Worm (Caenorhabditis elegans) whole organism, L4 larva: ENCODE measurements around the gene ZK355.8.

Experiments used
- F37D6.2 ChIP-seq: sonication (generic microtip); optimal IDR thresholded peaks from 2 replicates; lab custom pipeline; 2016; ENCODE audit warnings: mild to moderate bottlenecking, missing genetic modification characterization, missing compliant biosample characterization
- F49E8.2 ChIP-seq: sonication (generic microtip); optimal IDR thresholded peaks from 2 replicates; lab custom pipeline; 2016; ENCODE audit warnings: missing compliant biosample characterization, mild to moderate bottlenecking, missing genetic modification characterization, borderline replicate concordance
- R02D3.7 ChIP-seq: fragments of 150-350 bp; sonication (generic microtip); optimal IDR thresholded peaks from 3 replicates; lab custom pipeline; 2014; ENCODE audit warnings: missing biosample characterization, missing genetic modification characterization
- T26A8.4 ChIP-seq: fragments of 200-800 bp; sonication (Bioruptor generic); IDR thresholded peaks from 2 replicates; pipeline ENCODE4 v1.3.6; 2022; ENCODE audit warnings: missing genetic modification characterization, missing compliant biosample characterization
- Y105C5A.15 ChIP-seq: fragments of 200-800 bp; sonication (Bioruptor generic); IDR thresholded peaks from 2 replicates; pipeline ENCODE4 v1.3.6; 2022; ENCODE audit warnings: missing genetic modification characterization, missing compliant biosample characterization
- Y48G9A.11 ChIP-seq: fragments of 200-800 bp; sonication (Bioruptor generic); IDR thresholded peaks from 2 replicates; pipeline ENCODE4 v1.3.6; 2022; ENCODE audit warnings: missing genetic modification reagents, missing genetic modification characterization, missing compliant biosample characterization
- Y5F2A.4 ChIP-seq: fragments of 200-800 bp; sonication (Bioruptor generic); optimal IDR thresholded peaks from 2 replicates; lab custom pipeline; 2018; ENCODE audit warnings: mild to moderate bottlenecking, missing genetic modification characterization, missing compliant biosample characterization
- Y75B8A.6 ChIP-seq: fragments of 200-800 bp; sonication (Bioruptor generic); IDR thresholded peaks from 2 replicates; pipeline ENCODE4 v1.3.6; 2022; ENCODE audit warnings: missing genetic modification reagents, missing genetic modification characterization, missing compliant biosample characterization
- ZK546.5 ChIP-seq, 2 experiments: sonication (generic microtip); optimal IDR thresholded peaks; 2 replicates each; lab custom pipeline; 2017; ENCODE audit warnings: missing biosample characterization in 2 of 2, missing genetic modification characterization in 2 of 2
- ceh-28 ChIP-seq: fragments of 150-350 bp; optimal IDR thresholded peaks from 2 replicates; lab custom pipeline; 2014; ENCODE audit warnings: missing biosample characterization, missing genetic modification reagents, missing genetic modification characterization
- ceh-32 ChIP-seq: sonication (generic microtip); optimal IDR thresholded peaks from 2 replicates; lab custom pipeline; 2016; ENCODE audit warnings: mild to moderate bottlenecking, missing genetic modification characterization, missing compliant biosample characterization; ENCODE audit not compliant: poor library complexity
- ces-1 ChIP-seq: fragments of 150-350 bp; sonication (generic microtip); optimal IDR thresholded peaks from 4 replicates; lab custom pipeline; 2014; ENCODE audit warnings: missing biosample characterization, missing genetic modification reagents, missing genetic modification characterization
- cey-2 ChIP-seq: sonication (generic microtip); optimal IDR thresholded peaks from 3 replicates; lab custom pipeline; 2017; ENCODE audit warnings: missing genetic modification characterization, mild to moderate bottlenecking, missing compliant biosample characterization, antibody characterized with exemption, borderline replicate concordance; ENCODE audit not compliant: insufficient read depth
- ctbp-1 ChIP-seq: fragments of 200-800 bp; sonication (Bioruptor generic); IDR thresholded peaks from 2 replicates; pipeline ENCODE4 v1.3.6; 2022; ENCODE audit warnings: missing genetic modification reagents, missing genetic modification characterization, missing compliant biosample characterization
- daf-12 ChIP-seq: fragments of 150-350 bp; optimal IDR thresholded peaks from 2 replicates; lab custom pipeline; 2014; ENCODE audit warnings: missing biosample characterization, missing genetic modification reagents, missing genetic modification characterization
- dve-1 ChIP-seq: sonication (generic microtip); optimal IDR thresholded peaks from 2 replicates; lab custom pipeline; 2017; ENCODE audit warnings: antibody characterized with exemption, mild to moderate bottlenecking, missing genetic modification characterization, missing compliant biosample characterization; ENCODE audit not compliant: insufficient read depth
- egl-43 ChIP-seq: fragments of 200-800 bp; sonication (Bioruptor generic); IDR thresholded peaks from 2 replicates; pipeline ENCODE4 v1.3.6; 2022; ENCODE audit warnings: missing genetic modification reagents, missing genetic modification characterization, missing compliant biosample characterization
- fos-1 ChIP-seq: fragments of 150-350 bp; optimal IDR thresholded peaks from 2 replicates; lab custom pipeline; 2014; ENCODE audit warnings: missing biosample characterization, missing genetic modification characterization
- gei-8 ChIP-seq: fragments of 200-800 bp; sonication (Bioruptor generic); optimal IDR thresholded peaks from 2 replicates; lab custom pipeline; 2018; ENCODE audit warnings: mild to moderate bottlenecking, missing genetic modification characterization, missing compliant biosample characterization
- hlh-30 ChIP-seq: sonication (generic microtip); optimal IDR thresholded peaks from 2 replicates; lab custom pipeline; 2017; ENCODE audit warnings: antibody characterized with exemption, mild to moderate bottlenecking, missing genetic modification characterization, missing compliant biosample characterization; ENCODE audit not compliant: insufficient read depth
- lin-1 ChIP-seq: fragments of 200-800 bp; sonication (Bioruptor generic); IDR thresholded peaks from 2 replicates; pipeline ENCODE4 v1.3.6; 2022; ENCODE audit warnings: missing genetic modification reagents, missing genetic modification characterization, missing compliant biosample characterization
- lin-29 ChIP-seq: fragments of 200-800 bp; sonication (Bioruptor generic); IDR thresholded peaks from 2 replicates; pipeline ENCODE4 v1.3.6; 2022; ENCODE audit warnings: missing genetic modification reagents, missing genetic modification characterization, missing compliant biosample characterization
- lin-39 ChIP-seq: fragments of 150-350 bp; optimal IDR thresholded peaks from 2 replicates; lab custom pipeline; 2014; ENCODE audit warnings: missing biosample characterization, missing genetic modification reagents, missing genetic modification characterization
- mdl-1 ChIP-seq, 2 experiments: fragments of 150-350 bp in 1 of 2; sonication (generic microtip) in 1 of 2; optimal IDR thresholded peaks; 2 replicates each; lab custom pipeline; 2014 to 2017; ENCODE audit warnings: missing biosample characterization in 2 of 2, missing genetic modification characterization in 2 of 2
- mdt-29 ChIP-seq: fragments of 200-800 bp; sonication (Bioruptor generic); IDR thresholded peaks from 2 replicates; pipeline ENCODE4 v1.3.6; 2022; ENCODE audit warnings: missing genetic modification reagents, missing genetic modification characterization, missing compliant biosample characterization
- mep-1 ChIP-seq: fragments of 150-350 bp; sonication (generic microtip); optimal IDR thresholded peaks from 3 replicates; lab custom pipeline; 2014; ENCODE audit warnings: missing biosample characterization, missing genetic modification characterization
- mxl-2 ChIP-seq: fragments of 200-800 bp; sonication (Bioruptor generic); conservative IDR thresholded peaks from 2 replicates; pipeline ENCODE4 v1.3.6; 2022; ENCODE audit warnings: missing genetic modification reagents, missing genetic modification characterization, missing compliant biosample characterization
- mxl-3 ChIP-seq: fragments of 200-800 bp; sonication (Bioruptor generic); optimal IDR thresholded peaks from 2 replicates; lab custom pipeline; 2018; ENCODE audit warnings: mild to moderate bottlenecking, missing genetic modification characterization, missing compliant biosample characterization
- nhr-102 ChIP-seq: sonication (generic microtip); optimal IDR thresholded peaks from 2 replicates; lab custom pipeline; 2016; ENCODE audit warnings: mild to moderate bottlenecking, missing genetic modification characterization, moderate library complexity, missing compliant biosample characterization
- nhr-111 ChIP-seq: fragments of 200-800 bp; sonication (Bioruptor generic); optimal IDR thresholded peaks from 2 replicates; lab custom pipeline; 2018; ENCODE audit warnings: mild to moderate bottlenecking, missing genetic modification characterization, missing compliant biosample characterization
- nhr-25 ChIP-seq: sonication (generic microtip); optimal IDR thresholded peaks from 2 replicates; lab custom pipeline; 2017; ENCODE audit warnings: missing genetic modification characterization, mild to moderate bottlenecking, missing compliant biosample characterization, antibody characterized with exemption, moderate library complexity, borderline replicate concordance; ENCODE audit not compliant: insufficient read depth
- nhr-42 ChIP-seq: fragments of 200-800 bp; sonication (Bioruptor generic); IDR thresholded peaks from 2 replicates; pipeline ENCODE4 v1.3.6; 2022; ENCODE audit warnings: missing genetic modification characterization, missing compliant biosample characterization
- nhr-48 ChIP-seq: sonication (generic microtip); optimal IDR thresholded peaks from 2 replicates; lab custom pipeline; 2016; ENCODE audit warnings: mild to moderate bottlenecking, missing genetic modification characterization, missing compliant biosample characterization
- nhr-6 ChIP-seq: fragments of 150-350 bp; optimal IDR thresholded peaks from 2 replicates; lab custom pipeline; 2014; ENCODE audit warnings: missing biosample characterization, missing genetic modification characterization
- nhr-76 ChIP-seq: fragments of 150-350 bp; optimal IDR thresholded peaks from 2 replicates; lab custom pipeline; 2014; ENCODE audit warnings: missing biosample characterization, missing genetic modification characterization
- pqm-1 ChIP-seq: sonication (generic microtip); optimal IDR thresholded peaks from 2 replicates; lab custom pipeline; 2017; ENCODE audit warnings: missing biosample characterization, missing genetic modification characterization
- rbr-2 ChIP-seq: sonication (generic microtip); optimal IDR thresholded peaks from 2 replicates; lab custom pipeline; 2016; ENCODE audit warnings: missing genotype, missing genetic modification characterization, missing compliant biosample characterization
- set-16 ChIP-seq: fragments of 200-800 bp; sonication (Bioruptor generic); IDR thresholded peaks from 2 replicates; pipeline ENCODE4 v1.3.6; 2022; ENCODE audit warnings: missing genetic modification reagents, missing genetic modification characterization, missing compliant biosample characterization
- snpc-4 ChIP-seq: fragments of 150-350 bp; optimal IDR thresholded peaks from 2 replicates; lab custom pipeline; 2014; ENCODE audit warnings: missing biosample characterization, missing genetic modification characterization
- spr-3 ChIP-seq: fragments of 200-800 bp; sonication (Bioruptor generic); optimal IDR thresholded peaks from 2 replicates; lab custom pipeline; 2018; ENCODE audit warnings: mild to moderate bottlenecking, missing genetic modification characterization, missing compliant biosample characterization
- tra-1 ChIP-seq: fragments of 200-800 bp; sonication (Bioruptor generic); IDR thresholded peaks from 2 replicates; pipeline ENCODE4 v1.3.6; 2022; ENCODE audit warnings: missing genetic modification reagents, missing genetic modification characterization, missing compliant biosample characterization
- unc-39 ChIP-seq: sonication (generic microtip); optimal IDR thresholded peaks from 2 replicates; lab custom pipeline; 2017; ENCODE audit warnings: missing biosample characterization, missing genetic modification characterization
- vab-7 ChIP-seq: fragments of 200-800 bp; sonication (Bioruptor generic); IDR thresholded peaks from 2 replicates; pipeline ENCODE4 v1.3.6; 2022; ENCODE audit warnings: missing genetic modification reagents, missing genetic modification characterization, missing compliant biosample characterization
- zip-2 ChIP-seq: fragments of 150-350 bp; optimal IDR thresholded peaks from 2 replicates; lab custom pipeline; 2014; ENCODE audit warnings: missing biosample characterization, missing genetic modification characterization
- ztf-7 ChIP-seq: fragments of 150-350 bp; optimal IDR thresholded peaks from 2 replicates; lab custom pipeline; 2014; ENCODE audit warnings: missing biosample characterization, missing genetic modification characterization

The ZK355.8 gene

DNA sequence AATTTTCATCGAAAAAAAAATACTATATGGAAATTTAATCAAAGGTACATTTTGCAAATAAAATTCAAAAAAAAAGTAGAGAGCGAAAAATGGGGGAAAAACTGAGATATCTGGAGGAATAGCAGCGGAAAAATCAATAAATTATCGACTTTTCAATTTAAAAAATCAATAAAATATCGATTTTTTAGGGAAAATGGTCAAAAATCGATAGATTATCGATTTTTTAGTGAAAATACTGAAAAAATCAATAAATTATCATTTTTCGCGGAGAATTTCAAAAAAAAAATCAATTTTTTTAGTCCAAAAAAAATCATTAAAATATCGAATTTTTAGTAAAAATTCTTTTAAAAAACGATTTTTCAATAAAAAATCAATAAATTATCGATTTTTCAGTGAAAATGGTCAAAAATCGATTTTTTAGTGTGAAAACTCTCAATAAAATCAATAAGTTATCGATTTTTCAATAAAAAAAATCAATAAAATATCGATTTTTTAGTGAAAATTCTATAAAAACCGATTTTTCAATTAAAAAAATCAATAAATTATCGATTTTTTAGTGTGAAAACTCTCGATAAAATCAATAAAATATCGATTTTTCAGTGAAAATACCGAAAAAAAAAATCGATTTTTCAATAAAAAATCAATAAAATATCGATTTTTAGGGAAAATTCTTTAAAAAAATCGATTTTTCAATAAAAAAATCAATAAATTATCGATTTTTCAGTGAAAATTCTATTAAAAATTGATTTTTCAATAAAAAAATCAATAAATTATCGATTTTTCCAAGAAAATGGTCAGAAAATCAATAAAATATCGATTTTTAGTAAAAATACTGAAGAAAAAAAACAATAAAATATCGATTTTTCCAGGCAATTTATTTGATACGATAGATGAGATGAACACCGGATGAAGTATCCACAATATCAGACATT lies 41.8 kb upstream of the ZK355.8 start:
- TF ChIP-seq R02D3.7 (no peak), ceh-28 (tag; lab: Kevin White, UChicago) (peak; percentile 89), mxl-2 (GFP tag; lab: Robert Waterston, UW) (no peak), mdl-1 (tag; optimal IDR thresholded peaks at IDR 0.05; lab: Kevin White, UChicago) (no peak)

DNA sequence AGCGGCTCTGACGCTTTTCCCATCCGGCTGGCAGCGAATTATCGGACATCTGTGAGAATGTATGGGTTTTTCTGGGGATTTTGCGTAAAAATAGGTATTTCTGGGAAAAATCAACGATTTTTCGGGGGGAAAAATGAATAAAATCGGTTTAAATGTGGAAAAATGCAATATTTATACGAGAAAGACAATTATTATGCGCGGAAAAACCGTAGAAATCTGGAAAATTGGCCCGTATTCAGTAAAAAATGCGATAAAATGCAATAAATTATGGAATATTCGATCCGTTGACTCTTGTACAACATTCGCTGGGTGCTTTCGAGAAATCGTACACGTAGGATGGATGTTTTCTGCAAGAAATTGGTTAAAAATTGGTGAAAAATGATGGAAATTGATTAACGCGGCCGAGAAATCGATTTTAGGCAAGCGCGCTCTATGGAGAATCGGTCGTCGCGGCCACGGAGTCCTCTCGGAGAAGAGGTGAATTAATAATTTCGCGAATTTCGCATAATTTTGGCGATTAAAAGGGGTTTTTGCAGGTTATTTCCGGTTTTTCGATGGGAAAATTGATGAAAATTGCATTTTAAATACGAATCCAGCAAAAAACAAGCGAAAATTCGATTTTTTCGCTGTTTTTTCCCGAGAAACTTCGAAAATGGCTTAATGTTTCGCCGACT lies 38.5 kb upstream of the ZK355.8 start, which contains the start of gene pinn-1:
TSS of gene pinn-1 (minus strand) at position 51 of the 674 bp plus-strand sequence.
- TF ChIP-seq ctbp-1 (GFP tag; lab: Robert Waterston, UW) = peak; percentile 72
- no peak for TF ChIP-seq fos-1
- TF ChIP-seq mep-1 (tag; lab: Kevin White, UChicago) = peak; percentile 80
- TF ChIP-seq ZK546.5 (tag; optimal IDR thresholded peaks at IDR 0.05; lab: Kevin White, UChicago) = peak in 1 of 2 experiments; percentile 12
- peak; percentile 74 for TF ChIP-seq mdt-29
- peak; percentile 77 for TF ChIP-seq ztf-7 (tag; lab: Kevin White, UChicago)
- peak; percentile 83; the same call in 1 of the 2 replicates for TF ChIP-seq nhr-42 (GFP tag; lab: Robert Waterston, UW)
- peak; percentile 51 for TF ChIP-seq hlh-30 (tag; lab: Kevin White, UChicago)
- TF ChIP-seq pqm-1 (tag; lab: Kevin White, UChicago) = no peak
- peak; percentile 74 for TF ChIP-seq vab-7 (GFP tag; lab: Robert Waterston, UW)
- no peak for TF ChIP-seq Y5F2A.4 (GFP tag; lab: Kevin White, UChicago)
- TF ChIP-seq gei-8 (GFP tag; lab: Kevin White, UChicago) = no peak
- peak; percentile 81 for TF ChIP-seq rbr-2 (tag; lab: Kevin White, UChicago)
- TF ChIP-seq egl-43 = 0 out of 2 replicates have a peak, but pooled peaks have one; percentile 19
- no peak for TF ChIP-seq ces-1 (GFP tag; lab: Kevin White, UChicago)
- TF ChIP-seq ceh-28 (tag; lab: Kevin White, UChicago) = peak; percentile 46
- TF ChIP-seq dve-1 (tag; lab: Kevin White, UChicago) = peak; percentile 78
- peak; percentile 65 for TF ChIP-seq F37D6.2
- TF ChIP-seq nhr-102 (tag; lab: Kevin White, UChicago) = peak; percentile 75
- TF ChIP-seq unc-39 (tag; lab: Kevin White, UChicago) = no peak
- TF ChIP-seq nhr-6 (tag; lab: Kevin White, UChicago) = peak; percentile 55
- TF ChIP-seq Y105C5A.15 (GFP tag; lab: Robert Waterston, UW) = 0 out of 2 replicates have a peak, but pooled peaks have one; percentile 20
- TF ChIP-seq lin-1 = peak; percentile 48; the same call in 1 of the 2 replicates
- peak; percentile 18; the same call in 1 of the 2 replicates for TF ChIP-seq set-16
- 0 out of 2 replicates have a peak, but pooled peaks have one; percentile 24 for TF ChIP-seq Y75B8A.6 (GFP tag; lab: Robert Waterston, UW)
- TF ChIP-seq nhr-111 (GFP tag; lab: Kevin White, UChicago) = no peak
- TF ChIP-seq ceh-32 (tag; lab: Kevin White, UChicago) = no peak
- no peak for TF ChIP-seq zip-2 (tag; lab: Kevin White, UChicago)
- peak; percentile 82 for TF ChIP-seq tra-1 (GFP tag; lab: Robert Waterston, UW)
- peak; percentile 79 for TF ChIP-seq T26A8.4 (GFP tag; lab: Robert Waterston, UW)
- TF ChIP-seq F49E8.2 (tag; lab: Kevin White, UChicago) = peak; percentile 57
- peak; percentile 59 for TF ChIP-seq nhr-25 (tag; lab: Kevin White, UChicago)
- peak; percentile 72 for TF ChIP-seq mxl-3 (GFP tag; lab: Kevin White, UChicago)
- no peak for TF ChIP-seq cey-2 (tag; lab: Kevin White, UChicago)
- no peak for TF ChIP-seq spr-3 (GFP tag; lab: Kevin White, UChicago)
- no peak for TF ChIP-seq lin-29 (GFP tag; lab: Robert Waterston, UW)
- TF ChIP-seq Y48G9A.11 = peak; percentile 90
- TF ChIP-seq daf-12 (tag; lab: Kevin White, UChicago) = no peak
- no peak for TF ChIP-seq snpc-4 (tag; lab: Kevin White, UChicago)
- no peak for TF ChIP-seq nhr-76 (tag; lab: Kevin White, UChicago)
- no peak for TF ChIP-seq lin-39 (tag; lab: Kevin White, UChicago)
- no peak for TF ChIP-seq nhr-48 (tag; lab: Kevin White, UChicago)
